Fruit fly (Drosophila melanogaster) whole organism, embryonic: Measurements from ENCODE around the gene spn-B.

Experiments used
- Atf6 ChIP-seq: fragments of 200-800 bp; sonication (Bioruptor generic); IDR thresholded peaks from 2 replicates; pipeline ENCODE4 v1.3.6; 2022; ENCODE audit warnings: missing biosample characterization, missing genetic modification characterization
- CG10274 ChIP-seq: fragments of 200-800 bp; sonication (Bioruptor generic); optimal IDR thresholded peaks from 3 replicates; lab custom pipeline; 2017; ENCODE audit warnings: missing biosample characterization, mild to moderate bottlenecking, missing genetic modification characterization
- CG10654 ChIP-seq: fragments of 200-800 bp; sonication (Bioruptor generic); optimal IDR thresholded peaks from 2 replicates; lab custom pipeline; 2016; ENCODE audit warnings: missing biosample characterization, missing genetic modification characterization
- CG11456 ChIP-seq: fragments of 200-800 bp; sonication (Bioruptor generic); IDR thresholded peaks from 3 replicates; pipeline ENCODE4 v1.3.6; 2022; ENCODE audit warnings: missing biosample characterization, missing genetic modification characterization
- CG17328 ChIP-seq: fragments of 200-800 bp; sonication (Bioruptor generic); IDR thresholded peaks from 2 replicates; pipeline ENCODE4 v1.3.6; 2022; ENCODE audit warnings: missing biosample characterization, missing genetic modification characterization
- CG18011 ChIP-seq: fragments of 200-800 bp; sonication (Bioruptor generic); optimal IDR thresholded peaks from 2 replicates; lab custom pipeline; 2017; ENCODE audit warnings: missing biosample characterization, missing genetic modification characterization, mild to moderate bottlenecking, moderate library complexity, missing genotype
- CG2129 ChIP-seq: fragments of 200-800 bp; sonication (Bioruptor generic); IDR thresholded peaks from 2 replicates; pipeline ENCODE4 v1.3.6; 2022; ENCODE audit warnings: missing biosample characterization, missing genetic modification characterization; ENCODE audit not compliant: partially characterized antibody
- CG30403 ChIP-seq: fragments of 200-800 bp; sonication (Bioruptor generic); optimal IDR thresholded peaks from 3 replicates; lab custom pipeline; 2016; ENCODE audit warnings: missing biosample characterization, missing genetic modification characterization
- CG32767 ChIP-seq: fragments of 200-800 bp; sonication (Bioruptor generic); IDR thresholded peaks from 2 replicates; pipeline ENCODE4 v1.3.6; 2022; ENCODE audit warnings: missing biosample characterization, missing genetic modification characterization
- CG33557 ChIP-seq: fragments of 200-800 bp; sonication (Bioruptor generic); optimal IDR thresholded peaks from 2 replicates; lab custom pipeline; 2019; ENCODE audit warnings: missing biosample characterization, mild to moderate bottlenecking, missing genetic modification characterization, moderate library complexity
- CG4820 ChIP-seq: fragments of 200-800 bp; sonication (Bioruptor generic); optimal IDR thresholded peaks from 3 replicates; lab custom pipeline; 2016; ENCODE audit warnings: missing biosample characterization, missing genetic modification characterization
- CG6689 ChIP-seq: fragments of 200-800 bp; sonication (Bioruptor generic); IDR thresholded peaks from 2 replicates; pipeline ENCODE4 v1.3.6; 2022; ENCODE audit warnings: missing biosample characterization, missing genetic modification characterization
- CG6813 ChIP-seq: fragments of 200-800 bp; sonication (Bioruptor generic); optimal IDR thresholded peaks from 2 replicates; lab custom pipeline; 2017; ENCODE audit warnings: missing biosample characterization, missing genetic modification characterization, mild to moderate bottlenecking, moderate library complexity, missing genetic modification reagents
- CG7928 ChIP-seq: fragments of 200-800 bp; sonication (Bioruptor generic); optimal IDR thresholded peaks from 2 replicates; lab custom pipeline; 2017; ENCODE audit warnings: missing biosample characterization, mild to moderate bottlenecking, missing genetic modification characterization
- CG8944 ChIP-seq: fragments of 200-800 bp; sonication (Bioruptor generic); optimal IDR thresholded peaks from 3 replicates; lab custom pipeline; 2016; ENCODE audit warnings: missing biosample characterization, missing genetic modification characterization
- Eip74EF ChIP-seq, 2 experiments: fragments of 200-800 bp in 1 of 2; fragments of >200 bp in 1 of 2; sonication (Bioruptor generic) in 1 of 2; optimal IDR thresholded peaks; 2 replicates each; lab custom pipeline; 2017 to 2019; ENCODE audit warnings: missing biosample characterization in 2 of 2, missing genetic modification characterization in 2 of 2, mild to moderate bottlenecking in 1 of 2, moderate library complexity in 1 of 2
- HmgD ChIP-seq: fragments of 200-800 bp; sonication (Bioruptor generic); optimal IDR thresholded peaks from 3 replicates; lab custom pipeline; 2016; ENCODE audit warnings: missing biosample characterization, missing genetic modification characterization
- Hmr ChIP-seq: fragments of 200-800 bp; sonication (Bioruptor generic); optimal IDR thresholded peaks from 3 replicates; lab custom pipeline; 2017; ENCODE audit warnings: mild to moderate bottlenecking, missing biosample characterization, missing genetic modification reagents, missing genetic modification characterization
- Hr78 ChIP-seq, 2 experiments: fragments of 200-800 bp in 1 of 2; fragments of >200 bp in 1 of 2; sonication (Bioruptor generic) in 1 of 2; optimal IDR thresholded peaks; 2 replicates each; lab custom pipeline; 2017 to 2019; ENCODE audit warnings: missing biosample characterization in 2 of 2, missing genetic modification characterization in 2 of 2, mild to moderate bottlenecking in 1 of 2, moderate library complexity in 1 of 2
- Med ChIP-seq: fragments of 200-800 bp; sonication (Bioruptor generic); peaks from one replicate; lab custom pipeline; 2016; ENCODE audit warnings: missing biosample characterization, missing genetic modification characterization, mild to moderate bottlenecking, inconsistent platforms, moderate library complexity
- Meics ChIP-seq: fragments of 200-800 bp; sonication (Bioruptor generic); optimal IDR thresholded peaks from 2 replicates; lab custom pipeline; 2017; ENCODE audit warnings: missing biosample characterization, mild to moderate bottlenecking, missing genetic modification characterization
- Neu2 ChIP-seq: fragments of 200-800 bp; sonication (Bioruptor generic); optimal IDR thresholded peaks from 3 replicates; lab custom pipeline; 2016; ENCODE audit warnings: missing biosample characterization, missing genetic modification characterization, borderline replicate concordance
- Poxn ChIP-seq: fragments of 200-800 bp; sonication (Bioruptor generic); IDR thresholded peaks from 2 replicates; pipeline ENCODE4 v1.3.6; 2022; ENCODE audit warnings: missing biosample characterization, missing genetic modification characterization
- Vsx1 ChIP-seq: fragments of 200-800 bp; sonication (Bioruptor generic); optimal IDR thresholded peaks from 2 replicates; lab custom pipeline; 2017; ENCODE audit warnings: missing biosample characterization, mild to moderate bottlenecking, missing genetic modification characterization, missing genetic modification reagents
- cg ChIP-seq: fragments of 200-800 bp; sonication (Bioruptor generic); optimal IDR thresholded peaks from 3 replicates; lab custom pipeline; 2019; ENCODE audit warnings: missing biosample characterization, mild to moderate bottlenecking, missing genetic modification characterization, moderate library complexity
- chif ChIP-seq, 2 experiments: fragments of 200-800 bp; sonication (Bioruptor generic); optimal IDR thresholded peaks; 3 replicates each; lab custom pipeline; 2016; ENCODE audit warnings: missing biosample characterization in 2 of 2, missing genetic modification characterization in 2 of 2
- dpn ChIP-seq, 2 experiments: fragments of 200-800 bp; sonication (Bioruptor generic); optimal IDR thresholded peaks; 3 replicates each; lab custom pipeline; 2016; ENCODE audit warnings: missing biosample characterization in 2 of 2, missing genetic modification characterization in 2 of 2
- eve ChIP-seq, 2 experiments: fragments of >200 bp; optimal IDR thresholded peaks; 2 replicates each; lab custom pipeline; 2017; ENCODE audit warnings: missing biosample characterization in 2 of 2, missing genetic modification characterization in 2 of 2
- grau ChIP-seq: fragments of 200-800 bp; optimal IDR thresholded peaks from 3 replicates; lab custom pipeline; 2019; ENCODE audit warnings: missing biosample characterization, mild to moderate bottlenecking, missing genetic modification characterization, moderate library complexity
- ind ChIP-seq: fragments of 200-800 bp; sonication (Bioruptor generic); optimal IDR thresholded peaks from 3 replicates; lab custom pipeline; 2016; ENCODE audit warnings: missing biosample characterization, missing genetic modification characterization
- inv ChIP-seq: fragments of 200-800 bp; sonication (Bioruptor generic); IDR thresholded peaks from 2 replicates; pipeline ENCODE4 v1.3.6; 2022; ENCODE audit warnings: missing biosample characterization, missing genetic modification characterization; ENCODE audit not compliant: partially characterized antibody
- p53 ChIP-seq: fragments of 200-800 bp; sonication (Bioruptor generic); optimal IDR thresholded peaks from 2 replicates; lab custom pipeline; 2016; ENCODE audit warnings: missing biosample characterization, missing genetic modification characterization
- peb ChIP-seq: fragments of 200-800 bp; sonication (Bioruptor generic); IDR thresholded peaks from 2 replicates; pipeline ENCODE4 v1.3.6; 2022; ENCODE audit warnings: missing biosample characterization, missing genetic modification characterization
- pfk ChIP-seq: fragments of 200-800 bp; sonication (Bioruptor generic); optimal IDR thresholded peaks from 2 replicates; lab custom pipeline; 2018; ENCODE audit warnings: missing biosample characterization, mild to moderate bottlenecking, missing genetic modification characterization, moderate library complexity
- pros ChIP-seq: fragments of 200-800 bp; sonication (Bioruptor generic); optimal IDR thresholded peaks from 3 replicates; lab custom pipeline; 2019; ENCODE audit warnings: missing biosample characterization, mild to moderate bottlenecking, missing genetic modification characterization, moderate library complexity
- repo ChIP-seq: fragments of 200-800 bp; sonication (Bioruptor generic); optimal IDR thresholded peaks from 2 replicates; lab custom pipeline; 2016; ENCODE audit warnings: missing biosample characterization, missing genetic modification characterization
- sens ChIP-seq: fragments of 200-800 bp; sonication (Bioruptor generic); peaks from one replicate; lab custom pipeline; 2016; ENCODE audit warnings: missing biosample characterization, missing genetic modification characterization
- shn ChIP-seq: fragments of 200-800 bp; sonication (Bioruptor generic); optimal IDR thresholded peaks from 3 replicates; lab custom pipeline; 2016; ENCODE audit warnings: missing biosample characterization, missing genetic modification characterization
- sim ChIP-seq: fragments of 200-800 bp; sonication (Bioruptor generic); IDR thresholded peaks from 2 replicates; pipeline ENCODE4 v1.3.6; 2022; ENCODE audit warnings: missing biosample characterization, missing genetic modification characterization
- sisA ChIP-seq: fragments of 200-800 bp; sonication (Bioruptor generic); IDR thresholded peaks from 2 replicates; pipeline ENCODE4 v1.3.6; 2022; ENCODE audit warnings: missing biosample characterization, missing genetic modification characterization
- sna ChIP-seq: fragments of 200-800 bp; sonication (Bioruptor generic); IDR thresholded peaks from 2 replicates; pipeline ENCODE4 v1.3.6; 2022; ENCODE audit warnings: missing biosample characterization, missing genetic modification characterization; ENCODE audit not compliant: partially characterized antibody
- so ChIP-seq: fragments of 200-800 bp; sonication (Bioruptor generic); IDR thresholded peaks from 3 replicates; pipeline ENCODE4 v1.3.6; 2022; ENCODE audit warnings: missing biosample characterization, missing genetic modification characterization
- sqz ChIP-seq: fragments of 200-800 bp; sonication (Bioruptor generic); optimal IDR thresholded peaks from 3 replicates; lab custom pipeline; 2018; ENCODE audit warnings: missing biosample characterization, mild to moderate bottlenecking, missing genetic modification characterization
- tgo ChIP-seq: fragments of 200-800 bp; sonication (Bioruptor generic); IDR thresholded peaks from 3 replicates; pipeline ENCODE4 v1.3.6; 2022; ENCODE audit warnings: missing biosample characterization, missing genetic modification characterization
- unpg ChIP-seq: fragments of 200-800 bp; sonication (Bioruptor generic); optimal IDR thresholded peaks from 3 replicates; lab custom pipeline; 2018; ENCODE audit warnings: missing biosample characterization, mild to moderate bottlenecking, missing genetic modification characterization, moderate library complexity
- vnd ChIP-seq: fragments of 200-800 bp; sonication (Bioruptor generic); IDR thresholded peaks from 3 replicates; pipeline ENCODE4 v1.3.6; 2022; ENCODE audit warnings: missing biosample characterization, missing genetic modification characterization; ENCODE audit not compliant: partially characterized antibody

spn-B gene

DNA sequence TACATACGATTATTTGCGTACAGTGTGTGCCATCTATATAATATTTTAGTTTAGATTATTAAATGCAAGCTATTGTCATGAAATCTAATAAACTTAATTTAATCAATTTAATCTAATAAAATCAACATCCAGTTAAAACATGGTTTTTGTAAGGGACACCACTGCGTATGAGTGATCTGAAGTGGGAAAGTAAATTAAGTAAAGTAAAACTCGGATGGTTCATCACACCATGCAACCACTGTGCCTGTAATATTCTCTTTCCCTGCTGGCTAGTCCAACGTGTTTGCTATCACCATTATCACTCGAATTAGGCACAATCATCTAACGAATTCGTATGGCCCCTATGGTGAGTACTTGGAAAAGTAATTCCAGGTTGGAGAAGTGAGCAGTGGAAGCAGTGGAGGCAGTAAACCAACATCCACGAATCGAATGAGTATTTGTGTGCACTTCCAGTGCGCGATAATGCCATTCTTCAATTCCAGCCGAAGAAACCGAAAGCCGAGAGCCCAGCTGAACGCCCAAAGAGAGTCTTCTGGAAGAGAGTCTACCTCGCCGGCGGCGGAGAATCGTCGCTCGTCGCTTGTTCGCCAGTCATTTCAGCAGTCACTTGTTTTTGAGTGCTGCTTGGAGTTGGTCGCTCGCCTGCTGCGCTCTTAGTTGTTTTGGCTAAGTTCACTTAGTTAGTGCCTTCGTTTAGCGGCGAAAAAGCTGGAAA is 39.0 kb upstream of the spn-B start, which contains the start of gene red (continued):
- TF ChIP-seq so (GFP tag; lab: Robert Waterston, UW) (no peak), sisA (GFP tag; lab: Robert Waterston, UW) (peak; percentile 70), CG6813 (GFP tag; lab: Kevin White, UChicago) (peak; percentile 80), vnd (no peak), CG7928 (GFP tag; lab: Kevin White, UChicago) (peak; percentile 29), CG30403 (GFP tag; lab: Kevin White, UChicago) (peak; percentile 69), CG8944 (peak; percentile 35), p53 (GFP tag; lab: Kevin White, UChicago) (no peak), Neu2 (GFP tag; lab: Kevin White, UChicago) (no peak), pros (GFP tag; lab: Kevin White, UChicago) (peak; percentile 43), CG10274 (GFP tag; lab: Kevin White, UChicago) (peak; percentile 68), CG10654 (GFP tag; lab: Kevin White, UChicago) (peak; percentile 14), dpn (GFP tag; optimal IDR thresholded peaks at IDR 0.05; lab: Kevin White, UChicago) (peak; percentile 49 to 66), HmgD (GFP tag; lab: Kevin White, UChicago) (no peak), sna (GFP tag; lab: Robert Waterston, UW) (no peak), CG11456 (GFP tag; lab: Robert Waterston, UW) (peak; percentile 74; the same call in 2 of the 3 replicates)

DNA sequence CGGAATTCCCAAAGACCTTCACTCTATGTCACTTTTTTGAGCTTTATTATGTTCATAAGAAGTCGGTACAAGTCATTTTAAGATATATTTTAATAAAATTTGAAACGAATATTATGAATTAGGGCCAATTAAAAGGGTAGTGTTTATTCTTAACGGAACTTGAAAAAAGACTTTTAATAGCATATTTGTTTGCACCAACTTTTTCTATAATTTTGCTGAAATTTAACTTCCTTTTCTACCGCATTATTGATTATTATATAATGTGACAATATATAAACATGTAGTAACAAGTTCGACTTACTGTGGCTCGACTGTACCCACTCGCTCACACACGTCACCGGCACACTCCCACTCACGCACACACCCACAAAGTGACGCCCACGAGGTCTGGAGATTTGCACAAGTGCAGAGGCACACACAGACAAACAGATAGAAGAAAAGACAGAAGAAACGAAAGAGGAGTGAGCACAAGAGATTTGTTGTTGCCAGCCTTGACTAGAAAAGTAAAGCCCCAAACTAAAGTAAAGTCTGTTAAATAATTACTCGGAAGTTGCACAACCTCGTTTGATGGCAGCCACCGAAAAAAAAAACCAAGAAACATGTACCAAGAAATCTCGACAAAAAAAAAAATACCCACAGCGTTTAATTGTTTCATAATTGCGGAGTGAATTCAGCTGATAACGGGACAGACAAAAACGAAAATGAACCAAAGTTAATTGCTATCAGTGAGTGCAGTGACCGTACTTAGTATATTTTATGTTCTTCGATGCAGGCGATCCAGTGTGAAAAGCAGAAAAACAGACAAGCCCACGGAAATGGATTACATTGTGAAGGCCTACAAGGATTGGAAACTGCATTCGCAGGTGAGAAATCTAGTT is 37.7 kb upstream of the spn-B start:
- TF ChIP-seq Atf6 (no peak), CG18011 (no peak), ind (GFP tag; lab: Kevin White, UChicago) (peak; percentile 9), Hr78 (GFP tag; optimal IDR thresholded peaks at IDR 0.05; lab: Kevin White, UChicago) (no peak), CG6689 (GFP tag; lab: Robert Waterston, UW) (0 out of 2 replicates have a peak, but pooled peaks have one; percentile 18), CG4820 (GFP tag; lab: Kevin White, UChicago) (peak; percentile 18), CG2129 (GFP tag; lab: Robert Waterston, UW) (no peak), shn (GFP tag; lab: Kevin White, UChicago) (no peak), unpg (GFP tag; lab: Kevin White, UChicago) (peak; percentile 3), CG17328 (GFP tag; lab: Robert Waterston, UW) (0 out of 2 replicates have a peak, but pooled peaks have one; percentile 7), pfk (no peak), Poxn (no peak), Vsx1 (GFP tag; lab: Kevin White, UChicago) (no peak), CG32767 (GFP tag; lab: Robert Waterston, UW) (no peak), eve (GFP tag; optimal IDR thresholded peaks at IDR 0.05; lab: Kevin White, UChicago) (peak in 1 of 2 experiments; percentile 15), Hmr (GFP tag; lab: Kevin White, UChicago) (peak; percentile 37), sqz (GFP tag; lab: Kevin White, UChicago) (peak; percentile 48), CG33557 (GFP tag; lab: Kevin White, UChicago) (no peak), sens (GFP tag; lab: Kevin White, UChicago) (peak; percentile 70), peb (GFP tag; lab: Robert Waterston, UW) (no peak), tgo (GFP tag; lab: Robert Waterston, UW) (peak; percentile 19; the same call in 1 of the 3 replicates), Eip74EF (GFP tag; optimal IDR thresholded peaks at IDR 0.05; lab: Kevin White, UChicago) (peak in 1 of 2 experiments; percentile 57), Meics (peak; percentile 25), grau (tag; lab: Kevin White, UChicago) (peak; percentile 82), Med (GFP tag; lab: Kevin White, UChicago) (peak; percentile 69), chif (GFP tag; optimal IDR thresholded peaks at IDR 0.05; lab: Kevin White, UChicago) (no peak), inv (no peak), repo (GFP tag; lab: Kevin White, UChicago) (no peak), cg (GFP tag; lab: Kevin White, UChicago) (peak; percentile 28), sim (GFP tag; lab: Robert Waterston, UW) (no peak)
